Fruit fly (Drosophila melanogaster) whole organism, prepupa: ENCODE results near the gene CG2540.

Experiments
- Blimp-1 ChIP-seq: fragments of 200-800 bp; sonication (Bioruptor generic); optimal IDR thresholded peaks from 3 replicates; lab custom pipeline; 2017; ENCODE audit warnings: missing biosample characterization, missing genetic modification characterization, mild to moderate bottlenecking, moderate library complexity, missing genetic modification reagents
- CG3032 ChIP-seq: fragments of 200-800 bp; optimal IDR thresholded peaks from 2 replicates; lab custom pipeline; 2019; ENCODE audit warnings: missing biosample characterization, mild to moderate bottlenecking, missing genetic modification characterization, moderate library complexity
- CG8319 ChIP-seq: fragments of 200-800 bp; sonication (Bioruptor generic); optimal IDR thresholded peaks from 3 replicates; lab custom pipeline; 2016; ENCODE audit warnings: missing biosample characterization, missing genetic modification characterization
- Ets96B ChIP-seq: fragments of 200-800 bp; optimal IDR thresholded peaks from 2 replicates; lab custom pipeline; 2019; ENCODE audit warnings: missing biosample characterization, mild to moderate bottlenecking, missing genetic modification characterization, moderate library complexity
- Hr38 ChIP-seq: sonication (Bioruptor generic); optimal IDR thresholded peaks from 2 replicates; lab custom pipeline; 2016; ENCODE audit warnings: missing biosample characterization, missing genetic modification characterization
- Sox15 ChIP-seq: fragments of 200-800 bp; sonication (Bioruptor generic); optimal IDR thresholded peaks from 3 replicates; lab custom pipeline; 2016; ENCODE audit warnings: missing biosample characterization, missing genetic modification characterization
- acj6 ChIP-seq: fragments of 200-800 bp; sonication (Bioruptor generic); optimal IDR thresholded peaks from 3 replicates; lab custom pipeline; 2016; ENCODE audit warnings: missing biosample characterization, missing genetic modification characterization
- dac ChIP-seq: fragments of 200-800 bp; sonication (Bioruptor generic); optimal IDR thresholded peaks from 2 replicates; lab custom pipeline; 2017; ENCODE audit warnings: missing biosample characterization, mild to moderate bottlenecking, missing genetic modification characterization
- esn ChIP-seq: fragments of 200-800 bp; sonication (Bioruptor generic); optimal IDR thresholded peaks from 2 replicates; lab custom pipeline; 2016; ENCODE audit warnings: missing biosample characterization, mild to moderate bottlenecking, missing genetic modification characterization, moderate library complexity
- fd59A ChIP-seq: fragments of 200-800 bp; sonication (Bioruptor generic); optimal IDR thresholded peaks from 2 replicates; lab custom pipeline; 2017; ENCODE audit warnings: missing biosample characterization, mild to moderate bottlenecking, missing genetic modification characterization, missing genetic modification reagents
- net ChIP-seq: fragments of 200-800 bp; sonication (Bioruptor generic); optimal IDR thresholded peaks from 3 replicates; lab custom pipeline; 2016; ENCODE audit warnings: missing biosample characterization, missing genetic modification characterization

dm6 chrX:12662679-12663463, 33.2 kb downstream of the CG2540 start:
- TF ChIP-seq dac (GFP tag; lab: Kevin White, UChicago) (no peak), Hr38 (GFP tag; lab: Kevin White, UChicago) (no peak), acj6 (GFP tag; lab: Kevin White, UChicago) (peak; percentile 68), Blimp-1 (GFP tag; lab: Kevin White, UChicago) (peak; percentile 70), fd59A (GFP tag; lab: Kevin White, UChicago) (peak; percentile 17), net (GFP tag; lab: Kevin White, UChicago) (peak; percentile 35), Ets96B (tag; lab: Kevin White, UChicago) (peak; percentile 63), CG8319 (GFP tag; lab: Kevin White, UChicago) (peak; percentile 53), Sox15 (GFP tag; lab: Kevin White, UChicago) (peak; percentile 6), CG3032 (tag; lab: Kevin White, UChicago) (peak; percentile 59), esn (GFP tag; lab: Kevin White, UChicago) (peak; percentile 75)
